Worm (Caenorhabditis elegans) whole organism, young adult: ENCODE data around the gene fbxl-1.

ENCODE experiments used
- B0019.2 ChIP-seq: fragments of 200-800 bp; sonication (Bioruptor generic); conservative IDR thresholded peaks from 2 replicates; pipeline ENCODE4 v1.3.6; 2022; ENCODE audit warnings: missing genetic modification reagents, missing genetic modification characterization, missing compliant biosample characterization
- B0336.3 ChIP-seq: fragments of 200-800 bp; sonication (Bioruptor generic); IDR thresholded peaks from 2 replicates; pipeline ENCODE4 v1.3.6; 2022; ENCODE audit warnings: missing genetic modification characterization, missing compliant biosample characterization
- F37B4.10 ChIP-seq: fragments of 200-800 bp; sonication (Bioruptor generic); IDR thresholded peaks from 2 replicates; pipeline ENCODE4 v1.3.6; 2022; ENCODE audit warnings: missing genetic modification characterization, missing compliant biosample characterization
- F49E8.2 ChIP-seq: sonication (generic microtip); optimal IDR thresholded peaks from 3 replicates; lab custom pipeline; 2017; ENCODE audit warnings: missing genetic modification characterization, mild to moderate bottlenecking, missing compliant biosample characterization, antibody characterized with exemption, moderate library complexity; ENCODE audit not compliant: insufficient read depth
- F52B5.7 ChIP-seq: sonication (generic microtip); optimal IDR thresholded peaks from 2 replicates; lab custom pipeline; 2016; ENCODE audit warnings: mild to moderate bottlenecking, missing genetic modification characterization, missing compliant biosample characterization
- T07F8.4 ChIP-seq: sonication (generic microtip); optimal IDR thresholded peaks from 2 replicates; lab custom pipeline; 2016; ENCODE audit warnings: mild to moderate bottlenecking, missing genetic modification characterization, moderate library complexity, missing compliant biosample characterization
- Y53G8AR.9 ChIP-seq: fragments of 200-800 bp; sonication (Bioruptor generic); conservative IDR thresholded peaks from 2 replicates; pipeline ENCODE4 v1.3.6; 2022; ENCODE audit warnings: missing genetic modification reagents, missing genetic modification characterization, missing compliant biosample characterization
- akir-1 ChIP-seq: fragments of 200-800 bp; sonication (Bioruptor generic); optimal IDR thresholded peaks from 2 replicates; lab custom pipeline; 2018; ENCODE audit warnings: mild to moderate bottlenecking, missing genetic modification characterization, moderate library complexity, missing compliant biosample characterization
- ama-1 ChIP-seq, 3 experiments: fragments of 150-350 bp in 1 of 3; sonication (generic microtip) in 2 of 3; optimal IDR thresholded peaks; 2 replicates each; lab custom pipeline; 2014 to 2018; ENCODE audit warnings: missing biosample characterization in 2 of 3, missing genetic modification characterization in 2 of 3, missing genetic modification reagents in 2 of 3
- aptf-3 ChIP-seq: fragments of 200-800 bp; sonication (Bioruptor generic); IDR thresholded peaks from 2 replicates; pipeline ENCODE4 v1.3.6; 2022; ENCODE audit warnings: missing genetic modification characterization, missing compliant biosample characterization
- attf-5 ChIP-seq: fragments of 200-800 bp; sonication (Bioruptor generic); optimal IDR thresholded peaks from 2 replicates; lab custom pipeline; 2018; ENCODE audit warnings: mild to moderate bottlenecking, missing genetic modification characterization, missing compliant biosample characterization
- bed-2 ChIP-seq: fragments of 200-800 bp; sonication (Bioruptor generic); IDR thresholded peaks from 2 replicates; pipeline ENCODE4 v1.3.6; 2022; ENCODE audit warnings: missing genetic modification reagents, missing genetic modification characterization, missing compliant biosample characterization
- ccch-3 ChIP-seq: fragments of 200-800 bp; sonication (Bioruptor generic); optimal IDR thresholded peaks from 2 replicates; lab custom pipeline; 2018; ENCODE audit warnings: mild to moderate bottlenecking, missing genetic modification characterization, missing compliant biosample characterization
- ceh-40 ChIP-seq: fragments of 200-800 bp; sonication (Bioruptor generic); IDR thresholded peaks from 2 replicates; pipeline ENCODE4 v1.3.6; 2022; ENCODE audit warnings: missing genetic modification characterization, missing compliant biosample characterization
- ceh-58 ChIP-seq: fragments of 200-800 bp; sonication (Bioruptor generic); IDR thresholded peaks from 2 replicates; pipeline ENCODE4 v1.3.6; 2022; ENCODE audit warnings: missing genetic modification characterization, missing compliant biosample characterization
- ceh-79 ChIP-seq: sonication (generic microtip); optimal IDR thresholded peaks from 2 replicates; lab custom pipeline; 2017; ENCODE audit warnings: mild to moderate bottlenecking, missing genetic modification characterization, missing compliant biosample characterization
- ceh-91 ChIP-seq: fragments of 200-800 bp; sonication (Bioruptor generic); IDR thresholded peaks from 2 replicates; pipeline ENCODE4 v1.3.6; 2022; ENCODE audit warnings: missing genetic modification reagents, missing genetic modification characterization, missing compliant biosample characterization
- chd-7 ChIP-seq: sonication (generic microtip); optimal IDR thresholded peaks from 2 replicates; lab custom pipeline; 2016; ENCODE audit warnings: mild to moderate bottlenecking, missing genetic modification characterization, moderate library complexity, missing compliant biosample characterization
- egl-18 ChIP-seq: fragments of 200-800 bp; sonication (Bioruptor generic); IDR thresholded peaks from 2 replicates; pipeline ENCODE4 v1.3.6; 2022; ENCODE audit warnings: missing genetic modification reagents, missing genetic modification characterization, missing compliant biosample characterization
- egrh-3 ChIP-seq: fragments of 200-800 bp; sonication (Bioruptor generic); IDR thresholded peaks from 2 replicates; pipeline ENCODE4 v1.3.6; 2022; ENCODE audit warnings: missing genetic modification reagents, missing genetic modification characterization, missing compliant biosample characterization
- ets-4 ChIP-seq: fragments of 200-800 bp; sonication (Bioruptor generic); optimal IDR thresholded peaks from 2 replicates; lab custom pipeline; 2018; ENCODE audit warnings: mild to moderate bottlenecking, missing genetic modification characterization, missing compliant biosample characterization
- gei-17 ChIP-seq: fragments of 200-800 bp; sonication (Bioruptor generic); optimal IDR thresholded peaks from 2 replicates; lab custom pipeline; 2018; ENCODE audit warnings: mild to moderate bottlenecking, missing genetic modification characterization, missing compliant biosample characterization
- hlh-12 ChIP-seq: sonication (generic microtip); optimal IDR thresholded peaks from 2 replicates; lab custom pipeline; 2016; ENCODE audit warnings: missing genetic modification characterization, missing compliant biosample characterization
- hmg-1.2 ChIP-seq: fragments of 200-800 bp; sonication (Bioruptor generic); IDR thresholded peaks from 2 replicates; pipeline ENCODE4 v1.3.6; 2022; ENCODE audit warnings: missing genetic modification reagents, missing genetic modification characterization, missing compliant biosample characterization
- hmg-20 ChIP-seq: fragments of 200-800 bp; sonication (Bioruptor generic); IDR thresholded peaks from 2 replicates; pipeline ENCODE4 v1.3.6; 2022; ENCODE audit warnings: missing genetic modification reagents, missing genetic modification characterization, missing compliant biosample characterization
- lag-1 ChIP-seq: fragments of 200-800 bp; sonication (Bioruptor generic); IDR thresholded peaks from 2 replicates; pipeline ENCODE4 v1.3.6; 2022; ENCODE audit warnings: missing genetic modification reagents, missing genetic modification characterization, missing compliant biosample characterization
- let-526 ChIP-seq: fragments of 200-800 bp; sonication (Bioruptor generic); IDR thresholded peaks from 2 replicates; pipeline ENCODE4 v1.3.6; 2022; ENCODE audit warnings: missing genetic modification reagents, missing genetic modification characterization, missing compliant biosample characterization
- lin-35 ChIP-seq, 3 experiments: fragments of 150-350 bp in 2 of 3; sonication (generic microtip) in 1 of 3; optimal IDR thresholded peaks; 2 replicates each; lab custom pipeline; 2014 to 2018; ENCODE audit warnings: missing biosample characterization in 3 of 3, missing genetic modification characterization in 3 of 3, missing genetic modification reagents in 3 of 3
- lin-54 ChIP-seq: fragments of 200-800 bp; sonication (Bioruptor generic); optimal IDR thresholded peaks from 2 replicates; lab custom pipeline; 2018; ENCODE audit warnings: mild to moderate bottlenecking, missing genetic modification characterization, missing compliant biosample characterization
- lir-1 ChIP-seq: fragments of 200-800 bp; sonication (Bioruptor generic); conservative IDR thresholded peaks from 2 replicates; pipeline ENCODE4 v1.3.6; 2022; ENCODE audit warnings: missing genetic modification reagents, missing genetic modification characterization, missing compliant biosample characterization
- lsl-1 ChIP-seq: fragments of 200-800 bp; sonication (Bioruptor generic); optimal IDR thresholded peaks from 2 replicates; lab custom pipeline; 2018; ENCODE audit warnings: mild to moderate bottlenecking, missing genetic modification characterization, moderate library complexity, missing compliant biosample characterization
- lsy-27 ChIP-seq: sonication (generic microtip); optimal IDR thresholded peaks from 2 replicates; lab custom pipeline; 2017; ENCODE audit warnings: missing genetic modification characterization, mild to moderate bottlenecking, missing compliant biosample characterization, antibody characterized with exemption, missing genotype, borderline replicate concordance; ENCODE audit not compliant: insufficient read depth
- madf-10 ChIP-seq: sonication (generic microtip); optimal IDR thresholded peaks from 2 replicates; lab custom pipeline; 2016; ENCODE audit warnings: mild to moderate bottlenecking, missing genetic modification characterization, missing compliant biosample characterization
- madf-8 ChIP-seq: fragments of 200-800 bp; sonication (Bioruptor generic); conservative IDR thresholded peaks from 2 replicates; pipeline ENCODE4 v1.3.6; 2022; ENCODE audit warnings: missing genetic modification reagents, missing genetic modification characterization, missing compliant biosample characterization
- mcd-1 ChIP-seq: fragments of 200-800 bp; sonication (Bioruptor generic); IDR thresholded peaks from 2 replicates; pipeline ENCODE4 v1.3.6; 2022; ENCODE audit warnings: missing genetic modification reagents, missing genetic modification characterization, missing compliant biosample characterization
- mes-4 ChIP-seq: sonication (generic microtip); optimal IDR thresholded peaks from 2 replicates; lab custom pipeline; 2016; ENCODE audit warnings: missing genotype, missing genetic modification characterization, missing compliant biosample characterization
- mxl-1 ChIP-seq: sonication (generic microtip); optimal IDR thresholded peaks from 2 replicates; lab custom pipeline; 2016; ENCODE audit warnings: missing genetic modification characterization, missing compliant biosample characterization
- nfyb-1 ChIP-seq: fragments of 200-800 bp; sonication (Bioruptor generic); IDR thresholded peaks from 2 replicates; pipeline ENCODE4 v1.3.6; 2022; ENCODE audit warnings: missing genetic modification reagents, missing genetic modification characterization, missing compliant biosample characterization
- nhr-27 ChIP-seq: fragments of 200-800 bp; sonication (Bioruptor generic); optimal IDR thresholded peaks from 2 replicates; lab custom pipeline; 2018; ENCODE audit warnings: mild to moderate bottlenecking, missing genetic modification characterization, moderate library complexity, missing compliant biosample characterization
- repo-1 ChIP-seq: sonication (generic microtip); optimal IDR thresholded peaks from 2 replicates; lab custom pipeline; 2017; ENCODE audit warnings: mild to moderate bottlenecking, missing genetic modification characterization, missing compliant biosample characterization
- sea-2 ChIP-seq: fragments of 200-800 bp; sonication (Bioruptor generic); IDR thresholded peaks from 2 replicates; pipeline ENCODE4 v1.3.6; 2022; ENCODE audit warnings: missing genetic modification characterization, missing compliant biosample characterization
- snpc-1.3 ChIP-seq: sonication (generic microtip); optimal IDR thresholded peaks from 2 replicates; lab custom pipeline; 2017; ENCODE audit warnings: missing genetic modification characterization, mild to moderate bottlenecking, missing compliant biosample characterization, antibody characterized with exemption, moderate library complexity, missing genotype, missing genetic modification reagents; ENCODE audit not compliant: insufficient read depth
- snpc-4 ChIP-seq, 5 experiments: fragments of 150-350 bp in 1 of 5; sonication (generic microtip) in 4 of 5; optimal IDR thresholded peaks; 2 replicates each; lab custom pipeline; 2014 to 2018; ENCODE audit warnings: missing genetic modification characterization in 5 of 5, missing biosample characterization in 3 of 5, antibody characterized with exemption in 2 of 5, mild to moderate bottlenecking in 2 of 5, missing compliant biosample characterization in 2 of 5, missing genotype in 2 of 5, moderate library complexity in 2 of 5, missing genetic modification reagents in 1 of 5
- tlf-1 ChIP-seq: fragments of 200-800 bp; sonication (Bioruptor generic); optimal IDR thresholded peaks from 2 replicates; lab custom pipeline; 2018; ENCODE audit warnings: mild to moderate bottlenecking, missing genetic modification characterization, missing compliant biosample characterization
- unc-130 ChIP-seq: sonication (generic microtip); optimal IDR thresholded peaks from 2 replicates; lab custom pipeline; 2016; ENCODE audit warnings: missing genetic modification reagents, missing genetic modification characterization, missing compliant biosample characterization
- zfh-2 ChIP-seq: fragments of 200-800 bp; sonication (Bioruptor generic); conservative IDR thresholded peaks from 2 replicates; pipeline ENCODE4 v1.3.6; 2022; ENCODE audit warnings: missing genetic modification reagents, missing genetic modification characterization, missing compliant biosample characterization
- zim-3 ChIP-seq: sonication (generic microtip); optimal IDR thresholded peaks from 2 replicates; lab custom pipeline; 2017; ENCODE audit warnings: mild to moderate bottlenecking, missing genetic modification characterization, moderate library complexity, missing compliant biosample characterization
- ztf-18 ChIP-seq: sonication (generic microtip); optimal IDR thresholded peaks from 2 replicates; lab custom pipeline; 2016; ENCODE audit warnings: missing genotype, mild to moderate bottlenecking, missing genetic modification characterization, missing compliant biosample characterization

fbxl-1 gene

ce11 chrIII:8227511-8227910 lies at the start of gene fbxl-1:
TSS of gene fbxl-1 (plus strand) at chrIII:8227830.
- TF ChIP-seq lir-1 (GFP tag; lab: Robert Waterston, UW) (peak; percentile 82), ztf-18 (tag; lab: Kevin White, UChicago) (peak; percentile 45), Y53G8AR.9 (GFP tag; lab: Robert Waterston, UW) (no peak), snpc-4 (GFP tag; optimal IDR thresholded peaks at IDR 0.05; lab: Kevin White, UChicago) (no peak), snpc-4 (tag; optimal IDR thresholded peaks at IDR 0.05; lab: Kevin White, UChicago) (peak; percentile 19 to 56 (median 26)), hmg-1.2 (GFP tag; lab: Robert Waterston, UW) (peak; percentile 79; the same call in 1 of the 2 replicates), chd-7 (peak; percentile 79), hlh-12 (tag; lab: Kevin White, UChicago) (no peak), F49E8.2 (tag; lab: Kevin White, UChicago) (no peak), repo-1 (peak; percentile 30), zfh-2 (GFP tag; lab: Robert Waterston, UW) (peak; percentile 98), mes-4 (no peak), attf-5 (GFP tag; lab: Kevin White, UChicago) (peak; percentile 93), ets-4 (GFP tag; lab: Kevin White, UChicago) (peak; percentile 65), lsl-1 (GFP tag; lab: Kevin White, UChicago) (no peak), mcd-1 (GFP tag; lab: Robert Waterston, UW) (peak; percentile 72), ceh-58 (no peak), gei-17 (GFP tag; lab: Kevin White, UChicago) (peak; percentile 37), sea-2 (GFP tag; lab: Robert Waterston, UW) (no peak), unc-130 (GFP tag; lab: Kevin White, UChicago) (no peak), lsy-27 (tag; lab: Kevin White, UChicago) (no peak), lin-54 (GFP tag; lab: Kevin White, UChicago) (peak; percentile 55), F52B5.7 (tag; lab: Kevin White, UChicago) (no peak), aptf-3 (GFP tag; lab: Robert Waterston, UW) (no peak), madf-10 (tag; lab: Kevin White, UChicago) (peak; percentile 90), lin-35 (GFP tag; optimal IDR thresholded peaks at IDR 0.05; lab: Kevin White, UChicago) (no peak), T07F8.4 (tag; lab: Kevin White, UChicago) (no peak), B0019.2 (GFP tag; lab: Robert Waterston, UW) (no peak), ceh-79 (tag; lab: Kevin White, UChicago) (no peak), hmg-20 (0 out of 2 replicates have a peak, but pooled peaks have one; percentile 32), egl-18 (GFP tag; lab: Robert Waterston, UW) (no peak), ceh-91 (0 out of 2 replicates have a peak, but pooled peaks have one; percentile 30), bed-2 (GFP tag; lab: Robert Waterston, UW) (no peak), egrh-3 (GFP tag; lab: Robert Waterston, UW) (peak; percentile 35; the same call in 1 of the 2 replicates), lag-1 (GFP tag; lab: Robert Waterston, UW) (no peak), akir-1 (GFP tag; lab: Kevin White, UChicago) (no peak), mxl-1 (tag; lab: Kevin White, UChicago) (no peak), nfyb-1 (GFP tag; lab: Robert Waterston, UW) (peak; percentile 79; the same call in 1 of the 2 replicates), B0336.3 (GFP tag; lab: Robert Waterston, UW) (no peak; the same call in none of the 2 replicates), let-526 (GFP tag; lab: Robert Waterston, UW) (no peak; the same call in 1 of the 2 replicates), ccch-3 (GFP tag; lab: Kevin White, UChicago) (no peak), ama-1 (optimal IDR thresholded peaks at IDR 0.05; lab: Kevin White, UChicago) (no peak), ama-1 (GFP tag; optimal IDR thresholded peaks at IDR 0.05; lab: Kevin White, UChicago) (no peak), madf-8 (no peak), F37B4.10 (GFP tag; lab: Robert Waterston, UW) (no peak), snpc-1.3 (tag; lab: Kevin White, UChicago) (no peak), nhr-27 (tag; lab: Kevin White, UChicago) (no peak), tlf-1 (GFP tag; lab: Kevin White, UChicago) (peak; percentile 25), ceh-40 (GFP tag; lab: Robert Waterston, UW) (no peak), zim-3 (tag; lab: Kevin White, UChicago) (no peak)
